Fruit fly (Drosophila melanogaster) whole organism: ENCODE measurements around the gene Eip74EF.

Source experiments
- CG8478 ChIP-seq: fragments of >200 bp; optimal IDR thresholded peaks from 2 replicates; lab custom pipeline; 2018; ENCODE audit warnings: inconsistent platforms
- pan ChIP-seq: fragments of >200 bp; optimal IDR thresholded peaks from 2 replicates; lab custom pipeline; 2017
- psq ChIP-seq: fragments of >200 bp; optimal IDR thresholded peaks from 2 replicates; lab custom pipeline; 2017
- usp ChIP-seq: fragments of >200 bp; optimal IDR thresholded peaks from 2 replicates; lab custom pipeline; 2017; ENCODE audit warnings: missing biosample characterization, missing genetic modification characterization, mixed read lengths

DNA sequence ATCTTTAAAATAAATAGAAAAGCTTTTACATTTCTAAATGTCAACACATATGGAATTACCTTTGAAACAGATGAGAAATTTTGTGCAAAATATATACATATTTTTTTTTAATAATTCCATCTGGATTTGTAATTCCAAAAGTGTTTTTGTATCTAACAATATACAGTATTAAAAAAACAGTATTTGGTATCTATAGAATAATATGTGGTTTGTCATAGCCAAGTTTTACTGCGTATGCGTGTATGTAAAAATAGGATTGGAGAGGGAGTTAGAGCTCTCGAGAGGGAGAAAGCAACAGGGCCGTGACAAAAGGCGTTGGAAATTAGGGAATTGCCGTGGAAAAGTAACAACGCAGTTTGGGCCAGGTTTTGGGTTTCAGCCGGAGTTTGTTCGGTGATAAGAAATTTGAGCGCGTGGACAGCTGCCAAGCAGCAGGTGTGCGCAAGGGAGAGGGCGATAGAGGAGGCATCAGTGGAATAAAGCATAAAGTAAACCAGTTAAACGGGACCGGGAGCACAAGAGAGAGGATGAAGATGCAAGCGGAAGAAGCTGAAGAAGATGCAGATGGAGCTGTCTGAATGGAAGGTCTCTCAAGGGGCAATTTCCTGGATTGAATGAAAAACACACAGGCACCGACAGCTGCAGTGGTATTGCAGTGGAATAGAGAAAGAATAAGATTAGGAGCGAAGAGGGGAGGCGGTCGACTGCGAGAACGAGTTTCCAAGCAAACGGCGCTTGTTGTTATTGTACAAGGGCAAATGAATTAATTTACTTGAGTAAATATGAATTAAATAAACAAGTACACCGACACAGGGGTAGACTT is 34.0 kb upstream of the Eip74EF start:
- TF ChIP-seq usp (no peak), CG8478 (no peak), psq (lab: Kevin White, UChicago) (no peak), pan (lab: Kevin White, UChicago) (no peak)
